Fruit fly (Drosophila melanogaster) whole organism, adult: ENCODE data around the gene CG10602.

Source experiments
- CG11617 ChIP-seq: fragments of 200-800 bp; sonication (Bioruptor generic); optimal IDR thresholded peaks from 2 replicates; lab custom pipeline; 2017; ENCODE audit warnings: mild to moderate bottlenecking, missing biosample characterization, missing genetic modification reagents, missing genetic modification characterization
- CG12768 ChIP-seq: fragments of 200-800 bp; sonication (Bioruptor generic); optimal IDR thresholded peaks from 2 replicates; lab custom pipeline; 2017; ENCODE audit warnings: missing biosample characterization, missing genetic modification characterization, mild to moderate bottlenecking, moderate library complexity, missing genetic modification reagents
- CG14711 ChIP-seq: fragments of 200-800 bp; sonication (Bioruptor generic); optimal IDR thresholded peaks from 2 replicates; lab custom pipeline; 2018; ENCODE audit warnings: missing biosample characterization, mild to moderate bottlenecking, missing genetic modification characterization, moderate library complexity
- CG1620 ChIP-seq: fragments of 200-800 bp; sonication (Bioruptor generic); optimal IDR thresholded peaks from 2 replicates; lab custom pipeline; 2016; ENCODE audit warnings: missing biosample characterization, missing genetic modification characterization
- CG33017 ChIP-seq: fragments of 200-800 bp; sonication (Bioruptor generic); optimal IDR thresholded peaks from 2 replicates; lab custom pipeline; 2018; ENCODE audit warnings: missing biosample characterization, mild to moderate bottlenecking, missing genetic modification characterization, moderate library complexity
- CG5204 ChIP-seq: fragments of 200-800 bp; sonication (Bioruptor generic); optimal IDR thresholded peaks from 2 replicates; lab custom pipeline; 2016; ENCODE audit warnings: missing biosample characterization, missing genetic modification characterization
- CG7045 ChIP-seq: fragments of 200-800 bp; sonication (Bioruptor generic); optimal IDR thresholded peaks from 2 replicates; lab custom pipeline; 2017; ENCODE audit warnings: missing biosample characterization, mild to moderate bottlenecking, missing genetic modification characterization
- CG7101 ChIP-seq: fragments of 200-800 bp; sonication (Bioruptor generic); optimal IDR thresholded peaks from 2 replicates; lab custom pipeline; 2018; ENCODE audit warnings: missing biosample characterization, mild to moderate bottlenecking, missing genetic modification characterization, moderate library complexity
- Clk ChIP-seq: fragments of 200-800 bp; sonication (Bioruptor generic); optimal IDR thresholded peaks from 2 replicates; lab custom pipeline; 2017; ENCODE audit warnings: missing biosample characterization, missing genetic modification characterization
- Crg-1 ChIP-seq: fragments of 200-800 bp; sonication (Bioruptor generic); optimal IDR thresholded peaks from 2 replicates; lab custom pipeline; 2016; ENCODE audit warnings: missing biosample characterization, missing genetic modification characterization
- Hr96 ChIP-seq: fragments of 200-800 bp; sonication (Bioruptor generic); optimal IDR thresholded peaks from 2 replicates; lab custom pipeline; 2016; ENCODE audit warnings: missing biosample characterization, missing genetic modification characterization
- Mnt ChIP-seq: fragments of 200-800 bp; sonication (Bioruptor generic); optimal IDR thresholded peaks from 2 replicates; lab custom pipeline; 2016; ENCODE audit warnings: missing biosample characterization, mild to moderate bottlenecking, missing genetic modification characterization
- bab1 ChIP-seq: fragments of 200-800 bp; sonication (Bioruptor generic); optimal IDR thresholded peaks from 3 replicates; lab custom pipeline; 2019; ENCODE audit warnings: missing biosample characterization, mild to moderate bottlenecking, missing genetic modification characterization, moderate library complexity
- cic ChIP-seq: fragments of 200-800 bp; sonication (Bioruptor generic); optimal IDR thresholded peaks from 2 replicates; lab custom pipeline; 2017; ENCODE audit warnings: missing biosample characterization, mild to moderate bottlenecking, missing genetic modification characterization, moderate library complexity
- cnc ChIP-seq, 2 experiments: fragments of >200 bp; optimal IDR thresholded peaks; 2 replicates each; lab custom pipeline; 2017
- kay ChIP-seq: fragments of 200-800 bp; sonication (Bioruptor generic); peaks from one replicate; lab custom pipeline; 2016; ENCODE audit warnings: missing biosample characterization, missing genetic modification characterization, borderline replicate concordance
- ovo ChIP-seq: fragments of 200-800 bp; sonication (Bioruptor generic); optimal IDR thresholded peaks from 2 replicates; lab custom pipeline; 2016; ENCODE audit warnings: missing biosample characterization, missing genetic modification characterization
- pad ChIP-seq: fragments of 200-800 bp; sonication (Bioruptor generic); optimal IDR thresholded peaks from 3 replicates; lab custom pipeline; 2017; ENCODE audit warnings: missing biosample characterization, missing genetic modification characterization, mild to moderate bottlenecking, moderate library complexity, missing genetic modification reagents
- tj ChIP-seq: fragments of 200-800 bp; sonication (Bioruptor generic); optimal IDR thresholded peaks from 3 replicates; lab custom pipeline; 2017; ENCODE audit warnings: missing biosample characterization, mild to moderate bottlenecking, missing genetic modification characterization, moderate library complexity
- toe ChIP-seq: fragments of 200-800 bp; sonication (Bioruptor generic); optimal IDR thresholded peaks from 2 replicates; lab custom pipeline; 2016; ENCODE audit warnings: missing biosample characterization, missing genetic modification characterization

Gene CG10602

dm6 chr2L:18809486-18809885, 49.6 kb downstream of the CG10602 start:
- TF ChIP-seq CG14711 (tag; lab: Kevin White, UChicago) (no peak), CG7101 (tag; lab: Kevin White, UChicago) (no peak), cic (GFP tag; lab: Kevin White, UChicago) (no peak), bab1 (no peak), CG1620 (no peak), pad (GFP tag; lab: Kevin White, UChicago) (no peak), tj (GFP tag; lab: Kevin White, UChicago) (no peak), Clk (GFP tag; lab: Kevin White, UChicago) (no peak), Crg-1 (GFP tag; lab: Kevin White, UChicago) (no peak), CG33017 (tag; lab: Kevin White, UChicago) (no peak)

dm6 chr2L:18808754-18809329, 50.2 kb downstream of the CG10602 start:
- no peak for TF ChIP-seq Crg-1 (GFP tag; lab: Kevin White, UChicago)
- TF ChIP-seq CG12768 (GFP tag; lab: Kevin White, UChicago): no peak
- TF ChIP-seq CG5204: no peak
- no peak for TF ChIP-seq CG14711 (tag; lab: Kevin White, UChicago)
- TF ChIP-seq CG1620: no peak
- no peak for TF ChIP-seq Hr96 (GFP tag; lab: Kevin White, UChicago)
- no peak for TF ChIP-seq cnc (optimal IDR thresholded peaks at IDR 0.05; lab: Kevin White, UChicago)
- TF ChIP-seq CG7045 (GFP tag; lab: Kevin White, UChicago): no peak
- no peak for TF ChIP-seq Mnt (GFP tag; lab: Kevin White, UChicago)
- no peak for TF ChIP-seq tj (GFP tag; lab: Kevin White, UChicago)
- no peak for TF ChIP-seq bab1
- TF ChIP-seq CG11617 (GFP tag; lab: Kevin White, UChicago): no peak
- TF ChIP-seq ovo (GFP tag; lab: Kevin White, UChicago): no peak

- TF ChIP-seq CG7045 (GFP tag; lab: Kevin White, UChicago) (no peak), CG11617 (GFP tag; lab: Kevin White, UChicago) (no peak), toe (GFP tag; lab: Kevin White, UChicago) (no peak), CG33017 (tag; lab: Kevin White, UChicago) (no peak), CG5204 (no peak), CG1620 (no peak), Crg-1 (GFP tag; lab: Kevin White, UChicago) (no peak), kay (GFP tag; lab: Kevin White, UChicago) (no peak), pad (GFP tag; lab: Kevin White, UChicago) (no peak), cic (GFP tag; lab: Kevin White, UChicago) (no peak), Mnt (GFP tag; lab: Kevin White, UChicago) (no peak), cnc (optimal IDR thresholded peaks at IDR 0.05; lab: Kevin White, UChicago) (no peak), Hr96 (GFP tag; lab: Kevin White, UChicago) (no peak), ovo (GFP tag; lab: Kevin White, UChicago) (no peak), CG12768 (GFP tag; lab: Kevin White, UChicago) (no peak), CG14711 (tag; lab: Kevin White, UChicago) (no peak), Clk (GFP tag; lab: Kevin White, UChicago) (no peak), CG7101 (tag; lab: Kevin White, UChicago) (no peak)
Measured at dm6 chr2L:18805637-18806403, 53.2 kb downstream of the CG10602 start.

- TF ChIP-seq CG7101 (tag; lab: Kevin White, UChicago) (no peak), Crg-1 (GFP tag; lab: Kevin White, UChicago) (no peak), Mnt (GFP tag; lab: Kevin White, UChicago) (no peak), Hr96 (GFP tag; lab: Kevin White, UChicago) (no peak), CG5204 (no peak), cic (GFP tag; lab: Kevin White, UChicago) (no peak), CG33017 (tag; lab: Kevin White, UChicago) (no peak), pad (GFP tag; lab: Kevin White, UChicago) (no peak), kay (GFP tag; lab: Kevin White, UChicago) (no peak), toe (GFP tag; lab: Kevin White, UChicago) (no peak), ovo (GFP tag; lab: Kevin White, UChicago) (no peak), CG14711 (tag; lab: Kevin White, UChicago) (no peak), CG12768 (GFP tag; lab: Kevin White, UChicago) (no peak), tj (GFP tag; lab: Kevin White, UChicago) (no peak), CG1620 (no peak), Clk (GFP tag; lab: Kevin White, UChicago) (no peak), CG11617 (GFP tag; lab: Kevin White, UChicago) (no peak), CG7045 (GFP tag; lab: Kevin White, UChicago) (no peak)
Measured at dm6 chr2L:18805247-18805636, 53.8 kb downstream of the CG10602 start, which contains the start of gene CG43814. Gene CG43814 (minus strand): TSS chr2L:18805347.
